Fruit fly (Drosophila melanogaster) whole organism, embryonic: ENCODE measurements around the gene CG31174.
A peak's percentile ranks its signal among the peaks of the same experiment; 100 is the strongest.

Experiments used
- B-H1 ChIP-seq: fragments of 200-800 bp; sonication (Bioruptor generic); IDR thresholded peaks from 3 replicates; pipeline ENCODE4 v1.3.6; 2022; ENCODE audit warnings: missing biosample characterization, missing genetic modification characterization
- Bdp1 ChIP-seq: fragments of 200-800 bp; sonication (Bioruptor generic); optimal IDR thresholded peaks from 3 replicates; lab custom pipeline; 2016; ENCODE audit warnings: missing biosample characterization, missing genetic modification characterization
- Bteb2 ChIP-seq: fragments of 200-800 bp; sonication (Bioruptor generic); optimal IDR thresholded peaks from 2 replicates; lab custom pipeline; 2016; ENCODE audit warnings: missing biosample characterization, missing genetic modification characterization
- CG10147 ChIP-seq: fragments of 200-800 bp; sonication (Bioruptor generic); optimal IDR thresholded peaks from 2 replicates; lab custom pipeline; 2019; ENCODE audit warnings: missing biosample characterization, mild to moderate bottlenecking, missing genetic modification characterization, moderate library complexity
- CG12744 ChIP-seq: fragments of 200-800 bp; sonication (Bioruptor generic); optimal IDR thresholded peaks from 2 replicates; lab custom pipeline; 2016; ENCODE audit warnings: missing biosample characterization, missing genetic modification characterization
- CG1602 ChIP-seq: fragments of 200-800 bp; sonication (Bioruptor generic); optimal IDR thresholded peaks from 3 replicates; lab custom pipeline; 2016; ENCODE audit warnings: missing biosample characterization, missing genetic modification characterization
- CG16779 ChIP-seq: fragments of 200-800 bp; sonication (Bioruptor generic); IDR thresholded peaks from 2 replicates; pipeline ENCODE4 v1.3.6; 2022; ENCODE audit warnings: missing biosample characterization, missing genetic modification characterization
- CG17186 ChIP-seq: fragments of 200-800 bp; sonication (Bioruptor generic); optimal IDR thresholded peaks from 3 replicates; lab custom pipeline; 2017; ENCODE audit warnings: missing biosample characterization, missing genetic modification reagents, missing genetic modification characterization
- CG17612 ChIP-seq: fragments of 200-800 bp; sonication (Bioruptor generic); IDR thresholded peaks from 2 replicates; pipeline ENCODE4 v1.3.6; 2022; ENCODE audit warnings: missing biosample characterization, missing genetic modification characterization
- CG18011 ChIP-seq: fragments of 200-800 bp; sonication (Bioruptor generic); optimal IDR thresholded peaks from 2 replicates; lab custom pipeline; 2017; ENCODE audit warnings: missing biosample characterization, missing genetic modification characterization, mild to moderate bottlenecking, moderate library complexity, missing genotype
- CG18599 ChIP-seq: fragments of 200-800 bp; sonication (Bioruptor generic); optimal IDR thresholded peaks from 3 replicates; lab custom pipeline; 2017; ENCODE audit warnings: missing biosample characterization, missing genetic modification characterization, mild to moderate bottlenecking, moderate library complexity, missing genetic modification reagents
- CG18619 ChIP-seq: fragments of 200-800 bp; sonication (Bioruptor generic); optimal IDR thresholded peaks from 3 replicates; lab custom pipeline; 2017; ENCODE audit warnings: missing biosample characterization, mild to moderate bottlenecking, missing genetic modification characterization
- CG2712 ChIP-seq: fragments of 200-800 bp; optimal IDR thresholded peaks from 3 replicates; lab custom pipeline; 2019; ENCODE audit warnings: missing biosample characterization, mild to moderate bottlenecking, missing genetic modification characterization, moderate library complexity
- CG30020 ChIP-seq: fragments of 200-800 bp; optimal IDR thresholded peaks from 2 replicates; lab custom pipeline; 2019; ENCODE audit warnings: missing biosample characterization, mild to moderate bottlenecking, missing genetic modification characterization, moderate library complexity
- CG3995 ChIP-seq: fragments of 200-800 bp; sonication (Bioruptor generic); optimal IDR thresholded peaks from 3 replicates; lab custom pipeline; 2016; ENCODE audit warnings: missing biosample characterization, missing genetic modification characterization
- CG5245 ChIP-seq: fragments of 200-800 bp; sonication (Bioruptor generic); optimal IDR thresholded peaks from 3 replicates; lab custom pipeline; 2016; ENCODE audit warnings: missing biosample characterization, missing genetic modification characterization
- CG7372 ChIP-seq: fragments of 200-800 bp; sonication (Bioruptor generic); IDR thresholded peaks from 2 replicates; pipeline ENCODE4 v1.3.6; 2022; ENCODE audit warnings: missing biosample characterization, missing genetic modification characterization
- CG7928 ChIP-seq: fragments of 200-800 bp; sonication (Bioruptor generic); optimal IDR thresholded peaks from 2 replicates; lab custom pipeline; 2017; ENCODE audit warnings: missing biosample characterization, mild to moderate bottlenecking, missing genetic modification characterization
- CG8089 ChIP-seq: fragments of 200-800 bp; sonication (Bioruptor generic); optimal IDR thresholded peaks from 3 replicates; lab custom pipeline; 2016; ENCODE audit warnings: missing biosample characterization, missing genetic modification characterization
- CG9437 ChIP-seq: fragments of 200-800 bp; sonication (Bioruptor generic); optimal IDR thresholded peaks from 2 replicates; lab custom pipeline; 2018; ENCODE audit warnings: missing biosample characterization, mild to moderate bottlenecking, missing genetic modification characterization
- CrebB ChIP-seq: fragments of 200-800 bp; sonication (Bioruptor generic); optimal IDR thresholded peaks from 3 replicates; lab custom pipeline; 2018; ENCODE audit warnings: missing biosample characterization, mild to moderate bottlenecking, missing genetic modification characterization
- Dad ChIP-seq: fragments of 200-800 bp; sonication (Bioruptor generic); optimal IDR thresholded peaks from 3 replicates; lab custom pipeline; 2016; ENCODE audit warnings: missing biosample characterization, missing genetic modification characterization
- E2f1 ChIP-seq: fragments of 200-800 bp; sonication (Bioruptor generic); IDR thresholded peaks from 2 replicates; pipeline ENCODE4 v1.3.6; 2022; ENCODE audit warnings: missing biosample characterization, missing genetic modification characterization
- Gug ChIP-seq: fragments of 200-800 bp; sonication (Bioruptor generic); IDR thresholded peaks from 4 replicates; pipeline ENCODE4 v1.3.6; 2022; ENCODE audit warnings: missing biosample characterization, missing genetic modification characterization
- Mes4 ChIP-seq: fragments of 200-800 bp; sonication (Bioruptor generic); optimal IDR thresholded peaks from 2 replicates; lab custom pipeline; 2016; ENCODE audit warnings: missing biosample characterization, missing genetic modification characterization
- Neu2 ChIP-seq: fragments of 200-800 bp; sonication (Bioruptor generic); optimal IDR thresholded peaks from 3 replicates; lab custom pipeline; 2016; ENCODE audit warnings: missing biosample characterization, missing genetic modification characterization, borderline replicate concordance
- Sox102F ChIP-seq: fragments of 200-800 bp; sonication (Bioruptor generic); optimal IDR thresholded peaks from 2 replicates; lab custom pipeline; 2018; ENCODE audit warnings: missing biosample characterization, mild to moderate bottlenecking, missing genetic modification characterization, moderate library complexity
- Sry-δ ChIP-seq: fragments of 200-800 bp; sonication (Bioruptor generic); optimal IDR thresholded peaks from 2 replicates; lab custom pipeline; 2016; ENCODE audit warnings: missing biosample characterization, missing genetic modification characterization
- Vsx1 ChIP-seq: fragments of 200-800 bp; sonication (Bioruptor generic); optimal IDR thresholded peaks from 2 replicates; lab custom pipeline; 2017; ENCODE audit warnings: missing biosample characterization, mild to moderate bottlenecking, missing genetic modification characterization, missing genetic modification reagents
- YL-1 ChIP-seq: fragments of 200-800 bp; sonication (Bioruptor generic); optimal IDR thresholded peaks from 3 replicates; lab custom pipeline; 2017; ENCODE audit warnings: missing biosample characterization, mild to moderate bottlenecking, missing genetic modification characterization
- ab ChIP-seq: fragments of 200-800 bp; sonication (Bioruptor generic); optimal IDR thresholded peaks from 2 replicates; lab custom pipeline; 2016; ENCODE audit warnings: missing biosample characterization, missing genetic modification characterization
- aop ChIP-seq: fragments of 200-800 bp; sonication (Bioruptor generic); IDR thresholded peaks from 2 replicates; pipeline ENCODE4 v1.3.6; 2022; ENCODE audit warnings: missing biosample characterization, missing genetic modification characterization
- ara ChIP-seq: fragments of 200-800 bp; sonication (Bioruptor generic); IDR thresholded peaks from 2 replicates; pipeline ENCODE4 v1.3.6; 2022; ENCODE audit warnings: missing biosample characterization, missing genetic modification characterization
- ase ChIP-seq: fragments of 200-800 bp; sonication (Bioruptor generic); IDR thresholded peaks from 3 replicates; pipeline ENCODE4 v1.3.6; 2022; ENCODE audit warnings: missing biosample characterization, missing genetic modification characterization
- ato ChIP-seq: fragments of 200-800 bp; sonication (Bioruptor generic); IDR thresholded peaks from 2 replicates; pipeline ENCODE4 v1.3.6; 2022; ENCODE audit warnings: missing biosample characterization, missing genetic modification characterization; ENCODE audit not compliant: partially characterized antibody
- chinmo ChIP-seq: fragments of 200-800 bp; sonication (Bioruptor generic); IDR thresholded peaks from 4 replicates; pipeline ENCODE4 v1.3.6; 2022; ENCODE audit warnings: missing biosample characterization, missing genetic modification characterization; ENCODE audit not compliant: partially characterized antibody
- gce ChIP-seq: fragments of 200-800 bp; sonication (Bioruptor generic); IDR thresholded peaks from 3 replicates; pipeline ENCODE4 v1.3.6; 2022; ENCODE audit warnings: missing biosample characterization, missing genetic modification characterization
- h ChIP-seq: fragments of >200 bp; optimal IDR thresholded peaks from 2 replicates; lab custom pipeline; 2017
- jing ChIP-seq: fragments of 200-800 bp; sonication (Bioruptor generic); optimal IDR thresholded peaks from 2 replicates; lab custom pipeline; 2018; ENCODE audit warnings: missing biosample characterization, mild to moderate bottlenecking, missing genetic modification characterization
- kay ChIP-seq: fragments of 200-800 bp; sonication (Bioruptor generic); optimal IDR thresholded peaks from 2 replicates; lab custom pipeline; 2016; ENCODE audit warnings: missing biosample characterization, missing genetic modification characterization
- ken ChIP-seq: fragments of 200-800 bp; sonication (Bioruptor generic); IDR thresholded peaks from 3 replicates; pipeline ENCODE4 v1.3.6; 2022; ENCODE audit warnings: missing biosample characterization, missing genetic modification characterization
- nmo ChIP-seq: fragments of 200-800 bp; sonication (Bioruptor generic); optimal IDR thresholded peaks from 2 replicates; lab custom pipeline; 2018; ENCODE audit warnings: missing biosample characterization, mild to moderate bottlenecking, missing genetic modification characterization, moderate library complexity
- odd ChIP-seq: fragments of 200-800 bp; sonication (Bioruptor generic); optimal IDR thresholded peaks from 2 replicates; lab custom pipeline; 2017; ENCODE audit warnings: missing biosample characterization, mild to moderate bottlenecking, missing genetic modification characterization
- onecut ChIP-seq: fragments of 200-800 bp; sonication (Bioruptor generic); IDR thresholded peaks from 2 replicates; pipeline ENCODE4 v1.3.6; 2022; ENCODE audit warnings: missing biosample characterization, missing genetic modification characterization
- pho ChIP-seq: fragments of 200-800 bp; sonication (Bioruptor generic); optimal IDR thresholded peaks from 2 replicates; lab custom pipeline; 2016; ENCODE audit warnings: missing biosample characterization, missing genetic modification characterization
- pum ChIP-seq: fragments of 200-800 bp; sonication (Bioruptor generic); optimal IDR thresholded peaks from 2 replicates; lab custom pipeline; 2016; ENCODE audit warnings: missing biosample characterization, missing genetic modification characterization
- schlank ChIP-seq: fragments of 200-800 bp; sonication (Bioruptor generic); optimal IDR thresholded peaks from 2 replicates; lab custom pipeline; 2018; ENCODE audit warnings: missing biosample characterization, mild to moderate bottlenecking, missing genetic modification characterization
- slp2 ChIP-seq: fragments of 200-800 bp; sonication (Bioruptor generic); optimal IDR thresholded peaks from 2 replicates; lab custom pipeline; 2016; ENCODE audit warnings: missing biosample characterization, missing genetic modification characterization
- sug ChIP-seq: fragments of 200-800 bp; optimal IDR thresholded peaks from 2 replicates; lab custom pipeline; 2019; ENCODE audit warnings: missing biosample characterization, mild to moderate bottlenecking, missing genetic modification characterization, moderate library complexity
- tup ChIP-seq: fragments of 200-800 bp; sonication (Bioruptor generic); optimal IDR thresholded peaks from 2 replicates; lab custom pipeline; 2016; ENCODE audit warnings: missing biosample characterization, mild to moderate bottlenecking, missing genetic modification characterization, moderate library complexity
- yki ChIP-seq: fragments of >200 bp; optimal IDR thresholded peaks from 3 replicates; lab custom pipeline; 2018

CG31174 gene

dm6 chr3R:21888696-21889602, 19.6 kb upstream of the CG31174 start, which contains the start of gene CG43844 (continued):
- TF ChIP-seq CG1602 (GFP tag; lab: Kevin White, UChicago) = no peak
- TF ChIP-seq CG18599 (GFP tag; lab: Kevin White, UChicago) = no peak
- 0 out of 2 replicates have a peak, but pooled peaks have one; percentile 33 for TF ChIP-seq ara (GFP tag; lab: Robert Waterston, UW)
- no peak for TF ChIP-seq CG12744 (GFP tag; lab: Kevin White, UChicago)
- TF ChIP-seq odd (GFP tag; lab: Kevin White, UChicago) = no peak
- TF ChIP-seq gce (GFP tag; lab: Robert Waterston, UW) = no peak
- TF ChIP-seq Sox102F (GFP tag; lab: Kevin White, UChicago) = no peak
- no peak for TF ChIP-seq CG7372 (GFP tag; lab: Robert Waterston, UW)
- TF ChIP-seq sug (tag; lab: Kevin White, UChicago) = no peak
- no peak for TF ChIP-seq onecut
- no peak for TF ChIP-seq YL-1 (GFP tag; lab: Kevin White, UChicago)
- TF ChIP-seq CG18011 (GFP tag; lab: Kevin White, UChicago) = no peak
- no peak for TF ChIP-seq Neu2
- TF ChIP-seq CG17186 (GFP tag; lab: Kevin White, UChicago) = no peak
- TF ChIP-seq nmo (GFP tag; lab: Kevin White, UChicago) = peak; percentile 13
- TF ChIP-seq CG8089 (GFP tag; lab: Kevin White, UChicago) = no peak
- no peak for TF ChIP-seq jing
- TF ChIP-seq chinmo (GFP tag; lab: Robert Waterston, UW) = no peak; the same call in 3 of the 4 replicates
- no peak for TF ChIP-seq Mes4 (GFP tag; lab: Kevin White, UChicago)
- no peak for TF ChIP-seq Gug (GFP tag; lab: Robert Waterston, UW)
- TF ChIP-seq CG9437 (GFP tag; lab: Kevin White, UChicago) = no peak
- no peak for TF ChIP-seq CG10147 (GFP tag; lab: Kevin White, UChicago)
- no peak for TF ChIP-seq CG16779 (GFP tag; lab: Robert Waterston, UW)
- no peak for TF ChIP-seq ken (GFP tag; lab: Robert Waterston, UW)
- TF ChIP-seq kay (GFP tag; lab: Kevin White, UChicago) = peak; percentile 44
- no peak for TF ChIP-seq Bteb2
- TF ChIP-seq CG18619 (GFP tag; lab: Kevin White, UChicago) = no peak
- no peak for TF ChIP-seq CG17612 (GFP tag; lab: Robert Waterston, UW)
- no peak for TF ChIP-seq CrebB (tag; lab: Kevin White, UChicago)
- TF ChIP-seq aop (GFP tag; lab: Robert Waterston, UW) = no peak
- no peak for TF ChIP-seq CG7928
- TF ChIP-seq CG5245 (GFP tag; lab: Kevin White, UChicago) = no peak
- no peak for TF ChIP-seq schlank (tag; lab: Kevin White, UChicago)
- no peak for TF ChIP-seq ato (GFP tag; lab: Robert Waterston, UW)
- TF ChIP-seq B-H1 (GFP tag; lab: Robert Waterston, UW) = no peak
- no peak for TF ChIP-seq Vsx1 (GFP tag; lab: Kevin White, UChicago)
- TF ChIP-seq ase (GFP tag; lab: Robert Waterston, UW) = no peak
- no peak for TF ChIP-seq pho
- TF ChIP-seq tup (GFP tag; lab: Kevin White, UChicago) = no peak
- TF ChIP-seq CG3995 (GFP tag; lab: Kevin White, UChicago) = no peak
- no peak for TF ChIP-seq ab
- no peak for TF ChIP-seq slp2 (GFP tag; lab: Kevin White, UChicago)
- no peak for TF ChIP-seq CG30020
- TF ChIP-seq yki (lab: Kevin White, UChicago) = no peak
- TF ChIP-seq Sry-δ (GFP tag; lab: Kevin White, UChicago) = peak; percentile 2
- TF ChIP-seq pum (GFP tag; lab: Kevin White, UChicago) = no peak
- TF ChIP-seq CG2712 = no peak
- TF ChIP-seq Dad (GFP tag; lab: Kevin White, UChicago) = no peak
- no peak for TF ChIP-seq E2f1
- TF ChIP-seq h (lab: Kevin White, UChicago) = no peak
- no peak for TF ChIP-seq Bdp1
